Fruit fly (Drosophila melanogaster) whole organism, pupa: ENCODE data around the gene Naa30B.

ENCODE experiments used
- CG10348 ChIP-seq: fragments of 200-800 bp; sonication (Bioruptor generic); IDR thresholded peaks from 2 replicates; pipeline ENCODE4 v1.3.6; 2022; ENCODE audit warnings: missing biosample characterization, missing genetic modification characterization
- CG12605 ChIP-seq: fragments of 200-800 bp; sonication (Bioruptor generic); IDR thresholded peaks from 2 replicates; pipeline ENCODE4 v1.3.6; 2022; ENCODE audit warnings: missing biosample characterization, missing genetic modification characterization
- CG13204 ChIP-seq: fragments of 200-800 bp; sonication (Bioruptor generic); optimal IDR thresholded peaks from 2 replicates; lab custom pipeline; 2018; ENCODE audit warnings: missing biosample characterization, mild to moderate bottlenecking, missing genetic modification characterization, moderate library complexity
- CG14655 ChIP-seq: fragments of 200-800 bp; sonication (Bioruptor generic); optimal IDR thresholded peaks from 3 replicates; lab custom pipeline; 2017; ENCODE audit warnings: mild to moderate bottlenecking, missing biosample characterization, missing genetic modification reagents, missing genetic modification characterization
- CG15710 ChIP-seq: fragments of 200-800 bp; sonication (Bioruptor generic); optimal IDR thresholded peaks from 2 replicates; lab custom pipeline; 2018; ENCODE audit warnings: missing biosample characterization, mild to moderate bottlenecking, missing genetic modification characterization, moderate library complexity
- CG17806 ChIP-seq: fragments of 200-800 bp; sonication (Bioruptor generic); optimal IDR thresholded peaks from 2 replicates; lab custom pipeline; 2018; ENCODE audit warnings: missing biosample characterization, mild to moderate bottlenecking, missing genetic modification characterization, moderate library complexity
- CG32121 ChIP-seq: fragments of 200-800 bp; sonication (Bioruptor generic); IDR thresholded peaks from 2 replicates; pipeline ENCODE4 v1.3.6; 2022; ENCODE audit warnings: missing biosample characterization, missing genetic modification characterization
- CG34367 ChIP-seq: fragments of 200-800 bp; sonication (Bioruptor generic); optimal IDR thresholded peaks from 2 replicates; lab custom pipeline; 2018; ENCODE audit warnings: missing biosample characterization, mild to moderate bottlenecking, missing genetic modification characterization
- CG4496 ChIP-seq: fragments of 200-800 bp; sonication (Bioruptor generic); IDR thresholded peaks from 3 replicates; pipeline ENCODE4 v1.3.6; 2022; ENCODE audit warnings: missing biosample characterization, missing genetic modification characterization
- CG8159 ChIP-seq: fragments of 200-800 bp; sonication (Bioruptor generic); optimal IDR thresholded peaks from 3 replicates; lab custom pipeline; 2018; ENCODE audit warnings: missing biosample characterization, mild to moderate bottlenecking, missing genetic modification characterization, moderate library complexity
- CG8301 ChIP-seq: fragments of 200-800 bp; sonication (Bioruptor generic); optimal IDR thresholded peaks from 2 replicates; lab custom pipeline; 2018; ENCODE audit warnings: missing biosample characterization, mild to moderate bottlenecking, missing genetic modification characterization
- CG9948 ChIP-seq: fragments of 200-800 bp; sonication (Bioruptor generic); optimal IDR thresholded peaks from 2 replicates; lab custom pipeline; 2018; ENCODE audit warnings: missing biosample characterization, mild to moderate bottlenecking, missing genetic modification characterization, moderate library complexity
- D1 ChIP-seq: fragments of 200-800 bp; sonication (Bioruptor generic); optimal IDR thresholded peaks from 2 replicates; lab custom pipeline; 2018; ENCODE audit warnings: missing biosample characterization, mild to moderate bottlenecking, missing genetic modification characterization, moderate library complexity
- EcR ChIP-seq: fragments of 200-800 bp; sonication (Bioruptor generic); optimal IDR thresholded peaks from 3 replicates; lab custom pipeline; 2019; ENCODE audit warnings: missing biosample characterization, missing genetic modification characterization, mild to moderate bottlenecking, moderate library complexity, missing genetic modification reagents
- Ets98B ChIP-seq: fragments of 200-800 bp; sonication (Bioruptor generic); IDR thresholded peaks from 2 replicates; pipeline ENCODE4 v1.3.6; 2022; ENCODE audit warnings: missing biosample characterization, missing genetic modification characterization
- Pif1A ChIP-seq: fragments of 200-800 bp; sonication (Bioruptor generic); optimal IDR thresholded peaks from 3 replicates; lab custom pipeline; 2016; ENCODE audit warnings: missing biosample characterization, missing genetic modification characterization
- Pif1B ChIP-seq: fragments of 200-800 bp; sonication (Bioruptor generic); optimal IDR thresholded peaks from 3 replicates; lab custom pipeline; 2016; ENCODE audit warnings: missing biosample characterization, missing genetic modification characterization
- Snoo ChIP-seq: fragments of 200-800 bp; sonication (Bioruptor generic); optimal IDR thresholded peaks from 3 replicates; lab custom pipeline; 2017; ENCODE audit warnings: missing biosample characterization, mild to moderate bottlenecking, missing genetic modification characterization, inconsistent platforms
- fd96Ca ChIP-seq: fragments of 200-800 bp; sonication (Bioruptor generic); IDR thresholded peaks from 3 replicates; pipeline ENCODE4 v1.3.6; 2022; ENCODE audit warnings: missing biosample characterization, missing genetic modification characterization
- gl ChIP-seq: fragments of 200-800 bp; sonication (Bioruptor generic); optimal IDR thresholded peaks from 2 replicates; lab custom pipeline; 2018; ENCODE audit warnings: missing biosample characterization, mild to moderate bottlenecking, missing genetic modification characterization
- rn ChIP-seq: fragments of 200-800 bp; sonication (Bioruptor generic); IDR thresholded peaks from 2 replicates; pipeline ENCODE4 v1.3.6; 2022; ENCODE audit warnings: missing biosample characterization, missing genetic modification characterization

Naa30B gene

dm6 chr3L:1471960-1472359, at the start of gene Naa30B:
TSS of gene Naa30B (minus strand) at chr3L:1472060.
- TF ChIP-seq CG13204 (GFP tag; lab: Kevin White, UChicago): no peak
- TF ChIP-seq CG9948: no peak
- TF ChIP-seq CG15710 (tag; lab: Kevin White, UChicago): no peak
- no peak for TF ChIP-seq EcR (GFP tag; lab: Kevin White, UChicago)
- TF ChIP-seq fd96Ca: no peak
- TF ChIP-seq CG34367: no peak
- no peak for TF ChIP-seq D1 (tag; lab: Kevin White, UChicago)
- TF ChIP-seq Snoo: no peak
- TF ChIP-seq CG14655 (GFP tag; lab: Kevin White, UChicago): no peak
- no peak for TF ChIP-seq gl (tag; lab: Kevin White, UChicago)
- TF ChIP-seq Pif1B (GFP tag; lab: Kevin White, UChicago): no peak
- no peak for TF ChIP-seq CG32121

dm6 chr3L:1518715-1519603, 47.1 kb upstream of the Naa30B start:
- 0 out of 3 replicates have a peak, but pooled peaks have one; percentile 10 for TF ChIP-seq CG4496 (GFP tag; lab: Robert Waterston, UW)
- TF ChIP-seq EcR (GFP tag; lab: Kevin White, UChicago): no peak
- no peak for TF ChIP-seq CG14655 (GFP tag; lab: Kevin White, UChicago)
- no peak for TF ChIP-seq Ets98B (GFP tag; lab: Robert Waterston, UW)
- TF ChIP-seq, all 21 proteins: peak for 1

dm6 chr3L:1517274-1518047, 45.6 kb upstream of the Naa30B start:
- TF ChIP-seq CG12605 (GFP tag; lab: Robert Waterston, UW): peak; percentile 47
- TF ChIP-seq CG13204 (GFP tag; lab: Kevin White, UChicago): no peak
- peak; percentile 16 for TF ChIP-seq CG9948
- TF ChIP-seq Pif1B (GFP tag; lab: Kevin White, UChicago): peak; percentile 75
- TF ChIP-seq CG34367: peak; percentile 12
- no peak for TF ChIP-seq D1 (tag; lab: Kevin White, UChicago)
- TF ChIP-seq Pif1A (GFP tag; lab: Kevin White, UChicago): no peak
- TF ChIP-seq CG17806 (tag; lab: Kevin White, UChicago): peak; percentile 53
- TF ChIP-seq rn: peak; percentile 57
- TF ChIP-seq CG4496 (GFP tag; lab: Robert Waterston, UW): peak; percentile 88
- peak; percentile 39 for TF ChIP-seq CG14655 (GFP tag; lab: Kevin White, UChicago)
- TF ChIP-seq gl (tag; lab: Kevin White, UChicago): no peak
- peak; percentile 72 for TF ChIP-seq Ets98B (GFP tag; lab: Robert Waterston, UW)
- peak; percentile 41 for TF ChIP-seq CG8159 (tag; lab: Kevin White, UChicago)
- peak; percentile 38 for TF ChIP-seq CG15710 (tag; lab: Kevin White, UChicago)
- peak; percentile 72 for TF ChIP-seq CG32121
- peak; percentile 40 for TF ChIP-seq CG8301 (tag; lab: Kevin White, UChicago)
- TF ChIP-seq Snoo: peak; percentile 52
- no peak for TF ChIP-seq EcR (GFP tag; lab: Kevin White, UChicago)
- TF ChIP-seq CG10348: no peak
- peak; percentile 79 for TF ChIP-seq fd96Ca

dm6 chr3L:1516631-1517273, 44.9 kb upstream of the Naa30B start, which contains the start of gene cue:
TSS of gene cue (minus strand) at chr3L:1517271.
- TF ChIP-seq CG32121: no peak
- no peak for TF ChIP-seq Pif1B (GFP tag; lab: Kevin White, UChicago)
- TF ChIP-seq CG10348: no peak
- TF ChIP-seq EcR (GFP tag; lab: Kevin White, UChicago): no peak
- no peak for TF ChIP-seq CG4496 (GFP tag; lab: Robert Waterston, UW)
- no peak for TF ChIP-seq fd96Ca
- TF ChIP-seq CG14655 (GFP tag; lab: Kevin White, UChicago): no peak
- TF ChIP-seq CG8159 (tag; lab: Kevin White, UChicago): no peak
- no peak for TF ChIP-seq D1 (tag; lab: Kevin White, UChicago)
- TF ChIP-seq Pif1A (GFP tag; lab: Kevin White, UChicago): no peak
- no peak for TF ChIP-seq CG13204 (GFP tag; lab: Kevin White, UChicago)
- no peak for TF ChIP-seq CG8301 (tag; lab: Kevin White, UChicago)
- no peak for TF ChIP-seq CG15710 (tag; lab: Kevin White, UChicago)
- TF ChIP-seq rn: no peak
- no peak for TF ChIP-seq CG34367
- no peak for TF ChIP-seq CG12605 (GFP tag; lab: Robert Waterston, UW)
- TF ChIP-seq CG9948: no peak
- TF ChIP-seq CG17806 (tag; lab: Kevin White, UChicago): no peak
- no peak for TF ChIP-seq gl (tag; lab: Kevin White, UChicago)
